Fruit fly (Drosophila melanogaster) whole organism, larva: ENCODE results near the gene CG34337.

Source experiments
- noc ChIP-seq: fragments of 200-800 bp; sonication (Bioruptor generic); optimal IDR thresholded peaks from 3 replicates; lab custom pipeline; 2019; ENCODE audit warnings: missing biosample characterization, mild to moderate bottlenecking, missing genetic modification characterization, moderate library complexity

CG34337 gene

dm6 chrX:7425643-7426042, 8.6 kb downstream of the CG34337 start, which contains the start of gene CG32726:
CG32726 (minus strand) TSS chrX:7425743.
- TF ChIP-seq noc (tag; lab: Kevin White, UChicago) = no peak

- TF ChIP-seq noc (tag; lab: Kevin White, UChicago) = no peak
These were observed 15.3 kb downstream of the CG34337 start for dm6 chrX:7432393-7432792.

- TF ChIP-seq noc (tag; lab: Kevin White, UChicago) = no peak
These were observed 28.0 kb downstream of the CG34337 start for dm6 chrX:7445023-7445422.

dm6 chrX:7451909-7452308, 34.9 kb downstream of the CG34337 start, which contains the start of gene CG11368:
CG11368 (plus strand) TSS chrX:7452209.
- no peak for TF ChIP-seq noc (tag; lab: Kevin White, UChicago)

- no peak for TF ChIP-seq noc (tag; lab: Kevin White, UChicago)
These were observed 36.2 kb downstream of the CG34337 start, which contains the start of gene CG43198 for dm6 chrX:7453236-7453635. CG43198 (minus strand) TSS chrX:7453336.

dm6 chrX:7462089-7462488, 45.0 kb downstream of the CG34337 start:
- TF ChIP-seq noc (tag; lab: Kevin White, UChicago) = no peak

- no peak for TF ChIP-seq noc (tag; lab: Kevin White, UChicago)
These were observed 49.3 kb downstream of the CG34337 start for dm6 chrX:7466328-7466727.
